Worm (Caenorhabditis elegans) whole organism, late embryonic: ENCODE data around the gene C54D10.10.

ENCODE experiments used
- F13H6.1 ChIP-seq: sonication (generic microtip); optimal IDR thresholded peaks from 2 replicates; lab custom pipeline; 2016; ENCODE audit warnings: missing genetic modification characterization, missing compliant biosample characterization
- T23F11.4 ChIP-seq: fragments of 200-800 bp; sonication (Bioruptor generic); optimal IDR thresholded peaks from 2 replicates; lab custom pipeline; 2018; ENCODE audit warnings: mild to moderate bottlenecking, missing genetic modification characterization, missing compliant biosample characterization
- Y22D7AL.16 ChIP-seq: sonication (generic microtip); optimal IDR thresholded peaks from 2 replicates; lab custom pipeline; 2016; ENCODE audit warnings: missing genetic modification characterization, missing compliant biosample characterization
- ahr-1 ChIP-seq: sonication (generic microtip); optimal IDR thresholded peaks from 2 replicates; lab custom pipeline; 2016; ENCODE audit warnings: missing genetic modification characterization, missing compliant biosample characterization
- ama-1 ChIP-seq: fragments of 150-350 bp; optimal IDR thresholded peaks from 2 replicates; lab custom pipeline; 2014
- ceh-18 ChIP-seq: sonication (generic microtip); optimal IDR thresholded peaks from 2 replicates; lab custom pipeline; 2016; ENCODE audit warnings: missing genetic modification characterization, missing compliant biosample characterization
- ceh-2 ChIP-seq: sonication (generic microtip); optimal IDR thresholded peaks from 2 replicates; lab custom pipeline; 2016; ENCODE audit warnings: missing genotype, missing genetic modification characterization, missing compliant biosample characterization
- ceh-22 ChIP-seq: sonication (generic microtip); optimal IDR thresholded peaks from 2 replicates; lab custom pipeline; 2017; ENCODE audit warnings: missing biosample characterization, missing genetic modification characterization
- ceh-24 ChIP-seq: sonication (generic microtip); optimal IDR thresholded peaks from 2 replicates; lab custom pipeline; 2016; ENCODE audit warnings: mild to moderate bottlenecking, missing genetic modification characterization, missing compliant biosample characterization
- ceh-30 ChIP-seq: fragments of 150-350 bp; optimal IDR thresholded peaks from 2 replicates; lab custom pipeline; 2014; ENCODE audit warnings: missing biosample characterization, missing genetic modification characterization
- ceh-31 ChIP-seq: sonication (generic microtip); optimal IDR thresholded peaks from 2 replicates; lab custom pipeline; 2016; ENCODE audit warnings: missing genetic modification characterization, missing compliant biosample characterization
- ceh-48 ChIP-seq: sonication (generic microtip); optimal IDR thresholded peaks from 2 replicates; lab custom pipeline; 2016; ENCODE audit warnings: missing genetic modification characterization, inconsistent platforms, missing compliant biosample characterization
- ceh-6 ChIP-seq: fragments of 200-800 bp; sonication (Bioruptor generic); optimal IDR thresholded peaks from 2 replicates; lab custom pipeline; 2018; ENCODE audit warnings: mild to moderate bottlenecking, missing genetic modification characterization, missing compliant biosample characterization
- ceh-9 ChIP-seq: sonication (generic microtip); optimal IDR thresholded peaks from 2 replicates; lab custom pipeline; 2016; ENCODE audit warnings: mild to moderate bottlenecking, missing genetic modification characterization, inconsistent platforms, missing compliant biosample characterization
- che-1 ChIP-seq: sonication (generic microtip); optimal IDR thresholded peaks from 2 replicates; lab custom pipeline; 2016; ENCODE audit warnings: mild to moderate bottlenecking, missing genetic modification characterization, missing compliant biosample characterization
- dmd-4 ChIP-seq: sonication (generic microtip); optimal IDR thresholded peaks from 2 replicates; lab custom pipeline; 2016; ENCODE audit warnings: borderline replicate concordance, missing genetic modification characterization, missing compliant biosample characterization
- elt-4 ChIP-seq: sonication (generic microtip); optimal IDR thresholded peaks from 2 replicates; lab custom pipeline; 2016; ENCODE audit warnings: missing genetic modification characterization, missing compliant biosample characterization
- ets-4 ChIP-seq: sonication (generic microtip); optimal IDR thresholded peaks from 2 replicates; lab custom pipeline; 2016; ENCODE audit warnings: missing genetic modification characterization, missing compliant biosample characterization
- eyg-1 ChIP-seq: sonication (generic microtip); optimal IDR thresholded peaks from 2 replicates; lab custom pipeline; 2016; ENCODE audit warnings: missing genotype, missing genetic modification characterization, missing compliant biosample characterization
- fkh-10 ChIP-seq: fragments of 150-350 bp; optimal IDR thresholded peaks from 2 replicates; lab custom pipeline; 2014; ENCODE audit warnings: missing biosample characterization, missing genetic modification reagents, missing genetic modification characterization
- fkh-6 ChIP-seq: sonication (generic microtip); optimal IDR thresholded peaks from 2 replicates; lab custom pipeline; 2016; ENCODE audit warnings: missing genetic modification characterization, missing compliant biosample characterization
- gmeb-2 ChIP-seq: sonication (generic microtip); optimal IDR thresholded peaks from 2 replicates; lab custom pipeline; 2016; ENCODE audit warnings: missing genetic modification characterization, inconsistent platforms, missing compliant biosample characterization
- hlh-15 ChIP-seq: sonication (generic microtip); optimal IDR thresholded peaks from 2 replicates; lab custom pipeline; 2016; ENCODE audit warnings: missing genetic modification characterization, missing compliant biosample characterization
- hlh-6 ChIP-seq: sonication (generic microtip); optimal IDR thresholded peaks from 2 replicates; lab custom pipeline; 2016; ENCODE audit warnings: missing genotype, missing genetic modification characterization, missing compliant biosample characterization
- lim-6 ChIP-seq: sonication (generic microtip); optimal IDR thresholded peaks from 2 replicates; lab custom pipeline; 2016; ENCODE audit warnings: missing genetic modification characterization, missing compliant biosample characterization
- mec-3 ChIP-seq: sonication (generic microtip); optimal IDR thresholded peaks from 2 replicates; lab custom pipeline; 2016; ENCODE audit warnings: borderline replicate concordance, missing genetic modification characterization, missing compliant biosample characterization
- nfya-1 ChIP-seq: sonication (generic microtip); optimal IDR thresholded peaks from 2 replicates; lab custom pipeline; 2017; ENCODE audit warnings: missing genetic modification characterization, mild to moderate bottlenecking, missing compliant biosample characterization, antibody characterized with exemption, moderate library complexity
- npax-4 ChIP-seq: sonication (generic microtip); optimal IDR thresholded peaks from 2 replicates; lab custom pipeline; 2016; ENCODE audit warnings: missing genetic modification characterization, missing compliant biosample characterization
- odd-2 ChIP-seq: sonication (generic microtip); optimal IDR thresholded peaks from 2 replicates; lab custom pipeline; 2017; ENCODE audit warnings: antibody characterized with exemption, mild to moderate bottlenecking, missing genetic modification characterization, missing compliant biosample characterization
- pat-9 ChIP-seq: fragments of 200-800 bp; sonication (Bioruptor generic); optimal IDR thresholded peaks from 2 replicates; lab custom pipeline; 2018; ENCODE audit warnings: mild to moderate bottlenecking, missing genetic modification characterization, moderate library complexity, missing compliant biosample characterization
- pax-1 ChIP-seq: fragments of 150-350 bp; optimal IDR thresholded peaks from 2 replicates; lab custom pipeline; 2014; ENCODE audit warnings: missing biosample characterization, missing genetic modification characterization
- pha-2 ChIP-seq: sonication (generic microtip); optimal IDR thresholded peaks from 2 replicates; lab custom pipeline; 2017; ENCODE audit warnings: mild to moderate bottlenecking, missing genetic modification characterization, missing compliant biosample characterization
- pqm-1 ChIP-seq: sonication (generic microtip); optimal IDR thresholded peaks from 2 replicates; lab custom pipeline; 2016; ENCODE audit warnings: missing genetic modification characterization, missing compliant biosample characterization
- pros-1 ChIP-seq: fragments of 150-350 bp; optimal IDR thresholded peaks from 2 replicates; lab custom pipeline; 2014; ENCODE audit warnings: missing biosample characterization, missing genetic modification reagents, missing genetic modification characterization
- sox-4 ChIP-seq: sonication (generic microtip); optimal IDR thresholded peaks from 2 replicates; lab custom pipeline; 2017; ENCODE audit warnings: mild to moderate bottlenecking, missing genetic modification characterization, inconsistent platforms, missing compliant biosample characterization
- unc-3 ChIP-seq, 2 experiments: fragments of 200-800 bp in 1 of 2; sonication (Bioruptor generic) in 1 of 2; sonication (generic microtip) in 1 of 2; conservative IDR thresholded peaks in 1 of 2; optimal IDR thresholded peaks in 1 of 2; 2 replicates each; pipeline versions ENCODE4 v1.3.6 to Lab custom; 2016 to 2022; ENCODE audit warnings: missing compliant biosample characterization in 2 of 2, missing genetic modification characterization in 2 of 2, missing genetic modification reagents in 1 of 2
- unc-42 ChIP-seq: sonication (generic microtip); optimal IDR thresholded peaks from 2 replicates; lab custom pipeline; 2016; ENCODE audit warnings: missing genotype, missing genetic modification characterization, missing compliant biosample characterization
- unc-86 ChIP-seq: sonication (generic microtip); optimal IDR thresholded peaks from 2 replicates; lab custom pipeline; 2016; ENCODE audit warnings: missing genetic modification characterization, missing compliant biosample characterization

The C54D10.10 gene

ce11 chrV:12420843-12421242 lies 29.0 kb downstream of the C54D10.10 start, which contains the start of gene C54D10.4:
Gene C54D10.4 (minus strand): TSS chrV:12420943.
- TF ChIP-seq eyg-1, result no peak
- no peak for TF ChIP-seq F13H6.1 (tag; lab: Kevin White, UChicago)
- no peak for TF ChIP-seq hlh-15
- TF ChIP-seq, all 69 proteins: peak for 0

ce11 chrV:12418292-12418691 lies 31.5 kb downstream of the C54D10.10 start, which contains the start of gene C54D10.3:
Gene C54D10.3 (plus strand): TSS chrV:12418592.
- TF ChIP-seq hlh-15 (no peak), Y22D7AL.16 (tag; lab: Kevin White, UChicago) (no peak), pros-1 (tag; lab: Kevin White, UChicago) (no peak)

- TF ChIP-seq unc-86 (tag; lab: Kevin White, UChicago) (no peak), ets-4 (tag; lab: Kevin White, UChicago) (no peak)
These were observed 32.5 kb downstream of the C54D10.10 start, which contains the start of gene cdr-3 for ce11 chrV:12417277-12417676. Gene cdr-3 (minus strand): TSS chrV:12417377.

ce11 chrV:12415656-12416055 lies 34.1 kb downstream of the C54D10.10 start, which contains the start of gene cdr-2:
Gene cdr-2 (minus strand): TSS chrV:12415709.
- TF ChIP-seq unc-42 (tag; lab: Kevin White, UChicago) (no peak), pha-2 (tag; lab: Kevin White, UChicago) (no peak), hlh-6 (no peak), sox-4 (tag; lab: Kevin White, UChicago) (no peak), ceh-30 (tag; lab: Kevin White, UChicago) (no peak), dmd-4 (tag; lab: Kevin White, UChicago) (no peak), pqm-1 (no peak), ceh-6 (no peak)

- TF ChIP-seq mec-3, result no peak
- no peak for TF ChIP-seq lim-6 (tag; lab: Kevin White, UChicago)
- TF ChIP-seq ceh-6, result no peak
These were observed 35.4 kb downstream of the C54D10.10 start for ce11 chrV:12414362-12414761.

ce11 chrV:12413651-12414114 lies 36.1 kb downstream of the C54D10.10 start, which contains the start of gene cdr-6:
Gene cdr-6 (minus strand): TSS chrV:12413701.
- TF ChIP-seq ceh-9 (tag; lab: Kevin White, UChicago) (no peak), lim-6 (tag; lab: Kevin White, UChicago) (no peak), pat-9 (tag; lab: Kevin White, UChicago) (no peak), pros-1 (tag; lab: Kevin White, UChicago) (no peak), ama-1 (no peak), fkh-10 (no peak), hlh-15 (no peak), Y22D7AL.16 (tag; lab: Kevin White, UChicago) (no peak), elt-4 (no peak), pha-2 (tag; lab: Kevin White, UChicago) (no peak), npax-4 (no peak), gmeb-2 (tag; lab: Kevin White, UChicago) (no peak), ceh-30 (tag; lab: Kevin White, UChicago) (no peak), unc-3 (GFP tag; conservative IDR thresholded peaks at IDR 0.05; lab: Robert Waterston, UW) (no peak), unc-3 (tag; optimal IDR thresholded peaks at IDR 0.05; lab: Kevin White, UChicago) (no peak), ceh-24 (no peak)

- no peak for TF ChIP-seq nfya-1
- no peak for TF ChIP-seq hlh-6
- TF ChIP-seq fkh-6, result no peak
- TF ChIP-seq ahr-1 (tag; lab: Kevin White, UChicago), result no peak
- no peak for TF ChIP-seq odd-2 (tag; lab: Kevin White, UChicago)
- no peak for TF ChIP-seq fkh-10
- TF ChIP-seq ceh-18, result no peak
- no peak for TF ChIP-seq lim-6 (tag; lab: Kevin White, UChicago)
- TF ChIP-seq ceh-9 (tag; lab: Kevin White, UChicago), result no peak
- no peak for TF ChIP-seq ceh-30 (tag; lab: Kevin White, UChicago)
- no peak for TF ChIP-seq unc-3 (GFP tag; conservative IDR thresholded peaks at IDR 0.05; lab: Robert Waterston, UW)
- no peak for TF ChIP-seq unc-3 (tag; optimal IDR thresholded peaks at IDR 0.05; lab: Kevin White, UChicago)
- no peak for TF ChIP-seq che-1 (tag; lab: Kevin White, UChicago)
- no peak for TF ChIP-seq T23F11.4 (GFP tag; lab: Kevin White, UChicago)
- no peak for TF ChIP-seq dmd-4 (tag; lab: Kevin White, UChicago)
- no peak for TF ChIP-seq ceh-31
- no peak for TF ChIP-seq ceh-48 (tag; lab: Kevin White, UChicago)
- TF ChIP-seq ceh-22 (tag; lab: Kevin White, UChicago), result no peak
- no peak for TF ChIP-seq ceh-2 (tag; lab: Kevin White, UChicago)
- TF ChIP-seq pax-1 (tag; lab: Kevin White, UChicago), result no peak
These were observed 37.5 kb downstream of the C54D10.10 start for ce11 chrV:12412321-12412720.
